Fruit fly (Drosophila melanogaster): Measurements from ENCODE around the gene HLH4C.
A peak's percentile ranks its signal among the peaks of the same experiment; 100 is the strongest.

- TF ChIP-seq cg (GFP tag; optimal IDR thresholded peaks at IDR 0.05) (peak; percentile 71), Hmr (GFP tag; optimal IDR thresholded peaks at IDR 0.05) (no peak), CG43689 (GFP tag; IDR thresholded peaks at IDR 0.05) (no peak), CG2129 (GFP tag; IDR thresholded peaks at IDR 0.05; ENCODE audit: partially characterized antibody) (no peak), CG30431 (GFP tag; optimal IDR thresholded peaks at IDR 0.05) (no peak), CG8478 (optimal IDR thresholded peaks at IDR 0.05) (no peak), Sox102F (GFP tag; optimal IDR thresholded peaks at IDR 0.05) (no peak), tx (GFP tag; optimal IDR thresholded peaks at IDR 0.05) (no peak), nerfin-2 (GFP tag; IDR thresholded peaks at IDR 0.05; ENCODE audit: partially characterized antibody) (no peak), CG31224 (GFP tag; IDR thresholded peaks at IDR 0.05) (no peak), sna (GFP tag; IDR thresholded peaks at IDR 0.05; ENCODE audit: partially characterized antibody) (no peak), caup (GFP tag; optimal IDR thresholded peaks at IDR 0.05; ENCODE audit: severe bottlenecking) (no peak)
These were observed 40.8 kb downstream of the HLH4C start for dm6 chrX:4606447-4606846.

Measured in whole organism, embryonic.